Worm (Caenorhabditis elegans): Measurements from ENCODE around the gene K02F6.3.

DNA sequence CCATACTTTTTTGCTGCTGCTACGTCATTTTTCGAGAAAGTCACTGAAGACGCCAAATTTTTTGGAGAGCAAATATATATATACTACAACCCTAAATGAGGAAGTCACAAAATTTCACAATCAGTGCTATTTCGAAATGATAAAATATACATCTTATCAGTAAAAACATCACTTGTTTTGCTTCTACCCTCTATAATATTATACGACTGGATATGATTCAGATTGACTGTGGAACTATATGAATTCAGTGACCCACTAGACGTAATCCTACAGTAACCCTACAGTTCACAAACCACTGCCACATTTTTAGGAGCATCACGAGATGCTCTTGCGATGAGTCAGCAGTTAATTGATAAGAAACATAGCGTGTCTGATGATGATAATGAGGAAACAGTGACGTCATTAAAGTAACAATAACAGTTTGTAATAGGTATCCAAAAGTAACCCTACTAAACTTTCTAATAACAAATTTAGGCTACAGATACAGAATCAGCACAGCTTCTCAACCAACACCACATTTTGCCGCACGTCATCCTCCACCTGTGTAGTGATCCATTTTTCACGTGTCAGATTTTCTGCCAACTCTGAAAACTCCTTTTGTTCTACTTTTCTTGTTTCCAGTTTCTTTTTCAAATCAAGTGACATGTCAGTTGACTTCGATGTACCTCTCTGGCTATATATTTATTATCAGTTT is 41.0 kb downstream of the K02F6.3 start, which contains the start of the genes F33H12.7 and sri-39:
- TF ChIP-seq pha-4 (tag; optimal IDR thresholded peaks at IDR 0.05) (no peak), lir-1 (GFP tag; conservative IDR thresholded peaks at IDR 0.05) (no peak)

Measured in whole organism, young adult.